Fruit fly (Drosophila melanogaster) whole organism, embryonic: ENCODE data around the gene Tgt.

Experiments
- CG10565 ChIP-seq: fragments of 200-800 bp; sonication (Bioruptor generic); optimal IDR thresholded peaks from 3 replicates; lab custom pipeline; 2016; ENCODE audit warnings: missing biosample characterization, mild to moderate bottlenecking, missing genetic modification characterization
- CG12155 ChIP-seq: fragments of 200-800 bp; sonication (Bioruptor generic); optimal IDR thresholded peaks from 3 replicates; lab custom pipeline; 2016; ENCODE audit warnings: missing biosample characterization, missing genetic modification characterization
- CG12236 ChIP-seq: fragments of 200-800 bp; sonication (Bioruptor generic); optimal IDR thresholded peaks from 2 replicates; lab custom pipeline; 2016; ENCODE audit warnings: missing biosample characterization, missing genetic modification characterization
- CG12659 ChIP-seq: fragments of 200-800 bp; sonication (Bioruptor generic); optimal IDR thresholded peaks from 3 replicates; lab custom pipeline; 2017; ENCODE audit warnings: mild to moderate bottlenecking, missing biosample characterization, missing genetic modification reagents, missing genetic modification characterization
- CG14441 ChIP-seq: fragments of 200-800 bp; sonication (Bioruptor generic); IDR thresholded peaks from 2 replicates; pipeline ENCODE4 v1.3.6; 2022; ENCODE audit warnings: missing biosample characterization, missing genetic modification characterization
- CG17568 ChIP-seq: fragments of 200-800 bp; sonication (Bioruptor generic); optimal IDR thresholded peaks from 2 replicates; lab custom pipeline; 2018; ENCODE audit warnings: missing biosample characterization, mild to moderate bottlenecking, missing genetic modification characterization, moderate library complexity
- CG31224 ChIP-seq: fragments of 200-800 bp; sonication (Bioruptor generic); IDR thresholded peaks from 2 replicates; pipeline ENCODE4 v1.3.6; 2022; ENCODE audit warnings: missing biosample characterization, missing genetic modification characterization
- CG3163 ChIP-seq: fragments of 200-800 bp; sonication (Bioruptor generic); optimal IDR thresholded peaks from 3 replicates; lab custom pipeline; 2016; ENCODE audit warnings: missing biosample characterization, missing genetic modification characterization
- CG4282 ChIP-seq: fragments of 200-800 bp; sonication (Bioruptor generic); optimal IDR thresholded peaks from 2 replicates; lab custom pipeline; 2016; ENCODE audit warnings: missing biosample characterization, missing genetic modification characterization
- CG4730 ChIP-seq: fragments of 200-800 bp; sonication (Bioruptor generic); IDR thresholded peaks from 2 replicates; pipeline ENCODE4 v1.3.6; 2022; ENCODE audit warnings: missing biosample characterization, missing genetic modification characterization
- CG6689 ChIP-seq: fragments of 200-800 bp; sonication (Bioruptor generic); IDR thresholded peaks from 2 replicates; pipeline ENCODE4 v1.3.6; 2022; ENCODE audit warnings: missing biosample characterization, missing genetic modification characterization
- CG6791 ChIP-seq: fragments of 200-800 bp; sonication (Bioruptor generic); IDR thresholded peaks from 3 replicates; pipeline ENCODE4 v1.3.6; 2022; ENCODE audit warnings: missing biosample characterization, missing genetic modification characterization; ENCODE audit not compliant: partially characterized antibody
- CG6854 ChIP-seq: fragments of 200-800 bp; sonication (Bioruptor generic); optimal IDR thresholded peaks from 3 replicates; lab custom pipeline; 2017; ENCODE audit warnings: missing biosample characterization, mild to moderate bottlenecking, missing genetic modification characterization
- CG8765 ChIP-seq: fragments of 200-800 bp; sonication (Bioruptor generic); IDR thresholded peaks from 2 replicates; pipeline ENCODE4 v1.3.6; 2022; ENCODE audit warnings: missing biosample characterization, missing genetic modification characterization
- CG9876 ChIP-seq: fragments of 200-800 bp; sonication (Bioruptor generic); optimal IDR thresholded peaks from 2 replicates; lab custom pipeline; 2016; ENCODE audit warnings: missing biosample characterization, missing genetic modification characterization
- CoRest ChIP-seq: fragments of 200-800 bp; sonication (Bioruptor generic); optimal IDR thresholded peaks from 3 replicates; lab custom pipeline; 2018; ENCODE audit warnings: missing biosample characterization, mild to moderate bottlenecking, missing genetic modification characterization, moderate library complexity
- D19A ChIP-seq: fragments of 200-800 bp; optimal IDR thresholded peaks from 3 replicates; lab custom pipeline; 2019; ENCODE audit warnings: missing biosample characterization, mild to moderate bottlenecking, missing genetic modification characterization, moderate library complexity
- D19B ChIP-seq: fragments of 200-800 bp; sonication (Bioruptor generic); optimal IDR thresholded peaks from 2 replicates; lab custom pipeline; 2017; ENCODE audit warnings: missing biosample characterization, mild to moderate bottlenecking, missing genetic modification characterization
- Dref ChIP-seq: fragments of 200-800 bp; sonication (Bioruptor generic); IDR thresholded peaks from 2 replicates; pipeline ENCODE4 v1.3.6; 2022; ENCODE audit warnings: missing biosample characterization, missing genetic modification characterization
- Eip74EF ChIP-seq, 2 experiments: fragments of 200-800 bp in 1 of 2; fragments of >200 bp in 1 of 2; sonication (Bioruptor generic) in 1 of 2; optimal IDR thresholded peaks; 2 replicates each; lab custom pipeline; 2017 to 2019; ENCODE audit warnings: missing biosample characterization in 2 of 2, missing genetic modification characterization in 2 of 2, mild to moderate bottlenecking in 1 of 2, moderate library complexity in 1 of 2
- Hand ChIP-seq: fragments of 200-800 bp; sonication (Bioruptor generic); optimal IDR thresholded peaks from 2 replicates; lab custom pipeline; 2017; ENCODE audit warnings: mild to moderate bottlenecking, missing biosample characterization, missing genetic modification reagents, missing genetic modification characterization
- Hr78 ChIP-seq, 2 experiments: fragments of 200-800 bp in 1 of 2; fragments of >200 bp in 1 of 2; sonication (Bioruptor generic) in 1 of 2; optimal IDR thresholded peaks; 2 replicates each; lab custom pipeline; 2017 to 2019; ENCODE audit warnings: missing biosample characterization in 2 of 2, missing genetic modification characterization in 2 of 2, mild to moderate bottlenecking in 1 of 2, moderate library complexity in 1 of 2
- MTF-1 ChIP-seq: fragments of 200-800 bp; sonication (Bioruptor generic); optimal IDR thresholded peaks from 2 replicates; lab custom pipeline; 2018; ENCODE audit warnings: missing biosample characterization, mild to moderate bottlenecking, missing genetic modification characterization, borderline replicate concordance
- NC2β ChIP-seq: fragments of 200-800 bp; sonication (Bioruptor generic); optimal IDR thresholded peaks from 2 replicates; lab custom pipeline; 2016; ENCODE audit warnings: missing biosample characterization, missing genetic modification characterization
- Nf-YB ChIP-seq: fragments of 200-800 bp; sonication (Bioruptor generic); optimal IDR thresholded peaks from 3 replicates; lab custom pipeline; 2019; ENCODE audit warnings: missing biosample characterization, mild to moderate bottlenecking, missing genetic modification characterization, moderate library complexity
- Sry-δ ChIP-seq: fragments of 200-800 bp; sonication (Bioruptor generic); optimal IDR thresholded peaks from 2 replicates; lab custom pipeline; 2016; ENCODE audit warnings: missing biosample characterization, missing genetic modification characterization
- Trl ChIP-seq, 3 experiments: fragments of >200 bp in 2 of 3; fragments of 200-800 bp in 1 of 3; sonication (Bioruptor generic) in 1 of 3; optimal IDR thresholded peaks; 2 replicates in 1 of 3; 3 replicates in 2 of 3; lab custom pipeline; 2016 to 2017; ENCODE audit warnings: missing biosample characterization in 1 of 3, missing genetic modification characterization in 1 of 3
- ase ChIP-seq: fragments of 200-800 bp; sonication (Bioruptor generic); IDR thresholded peaks from 3 replicates; pipeline ENCODE4 v1.3.6; 2022; ENCODE audit warnings: missing biosample characterization, missing genetic modification characterization
- bowl ChIP-seq: fragments of 200-800 bp; sonication (Bioruptor generic); IDR thresholded peaks from 2 replicates; pipeline ENCODE4 v1.3.6; 2022; ENCODE audit warnings: missing biosample characterization, missing genetic modification characterization
- cas ChIP-seq: fragments of 200-800 bp; sonication (Bioruptor generic); IDR thresholded peaks from 2 replicates; pipeline ENCODE4 v1.3.6; 2022; ENCODE audit warnings: missing biosample characterization, missing genetic modification characterization
- en ChIP-seq: fragments of 200-800 bp; sonication (Bioruptor generic); optimal IDR thresholded peaks from 2 replicates; lab custom pipeline; 2016; ENCODE audit warnings: missing biosample characterization, missing genetic modification characterization
- fd3F ChIP-seq: fragments of 200-800 bp; sonication (Bioruptor generic); optimal IDR thresholded peaks from 2 replicates; lab custom pipeline; 2018; ENCODE audit warnings: missing biosample characterization, mild to moderate bottlenecking, missing genetic modification characterization, moderate library complexity
- fd64A ChIP-seq: fragments of 200-800 bp; sonication (Bioruptor generic); optimal IDR thresholded peaks from 3 replicates; lab custom pipeline; 2018; ENCODE audit warnings: missing biosample characterization, mild to moderate bottlenecking, missing genetic modification characterization
- gce ChIP-seq: fragments of 200-800 bp; sonication (Bioruptor generic); IDR thresholded peaks from 3 replicates; pipeline ENCODE4 v1.3.6; 2022; ENCODE audit warnings: missing biosample characterization, missing genetic modification characterization
- ham ChIP-seq: fragments of 200-800 bp; sonication (Bioruptor generic); IDR thresholded peaks from 2 replicates; pipeline ENCODE4 v1.3.6; 2022; ENCODE audit warnings: missing biosample characterization, missing genetic modification characterization
- nau ChIP-seq: fragments of 200-800 bp; sonication (Bioruptor generic); optimal IDR thresholded peaks from 3 replicates; lab custom pipeline; 2017; ENCODE audit warnings: missing biosample characterization, mild to moderate bottlenecking, missing genetic modification characterization, missing genetic modification reagents
- pnt ChIP-seq: fragments of 200-800 bp; sonication (Bioruptor generic); optimal IDR thresholded peaks from 3 replicates; lab custom pipeline; 2016; ENCODE audit warnings: missing biosample characterization, missing genetic modification characterization
- repo ChIP-seq: fragments of 200-800 bp; sonication (Bioruptor generic); optimal IDR thresholded peaks from 2 replicates; lab custom pipeline; 2016; ENCODE audit warnings: missing biosample characterization, missing genetic modification characterization
- seq ChIP-seq: fragments of 200-800 bp; sonication (Bioruptor generic); IDR thresholded peaks from 2 replicates; pipeline ENCODE4 v1.3.6; 2022; ENCODE audit warnings: missing biosample characterization, missing genetic modification characterization
- sisA ChIP-seq: fragments of 200-800 bp; sonication (Bioruptor generic); IDR thresholded peaks from 2 replicates; pipeline ENCODE4 v1.3.6; 2022; ENCODE audit warnings: missing biosample characterization, missing genetic modification characterization
- sna ChIP-seq: fragments of 200-800 bp; sonication (Bioruptor generic); IDR thresholded peaks from 2 replicates; pipeline ENCODE4 v1.3.6; 2022; ENCODE audit warnings: missing biosample characterization, missing genetic modification characterization; ENCODE audit not compliant: partially characterized antibody
- stc ChIP-seq: fragments of 200-800 bp; sonication (Bioruptor generic); IDR thresholded peaks from 2 replicates; pipeline ENCODE4 v1.3.6; 2022; ENCODE audit warnings: missing biosample characterization, missing genetic modification characterization
- sug ChIP-seq: fragments of 200-800 bp; optimal IDR thresholded peaks from 2 replicates; lab custom pipeline; 2019; ENCODE audit warnings: missing biosample characterization, mild to moderate bottlenecking, missing genetic modification characterization, moderate library complexity
- tap ChIP-seq: fragments of 200-800 bp; optimal IDR thresholded peaks from 3 replicates; lab custom pipeline; 2019; ENCODE audit warnings: missing biosample characterization, mild to moderate bottlenecking, missing genetic modification characterization, moderate library complexity
- ttk ChIP-seq: fragments of 200-800 bp; sonication (Bioruptor generic); IDR thresholded peaks from 2 replicates; pipeline ENCODE4 v2.1.2; 2022; ENCODE audit warnings: missing biosample characterization, missing genetic modification characterization
- tup ChIP-seq: fragments of 200-800 bp; sonication (Bioruptor generic); optimal IDR thresholded peaks from 2 replicates; lab custom pipeline; 2016; ENCODE audit warnings: missing biosample characterization, mild to moderate bottlenecking, missing genetic modification characterization, moderate library complexity
- tx ChIP-seq: fragments of 200-800 bp; sonication (Bioruptor generic); optimal IDR thresholded peaks from 2 replicates; lab custom pipeline; 2016; ENCODE audit warnings: missing biosample characterization, missing genetic modification characterization
- unpg ChIP-seq: fragments of 200-800 bp; sonication (Bioruptor generic); optimal IDR thresholded peaks from 3 replicates; lab custom pipeline; 2018; ENCODE audit warnings: missing biosample characterization, mild to moderate bottlenecking, missing genetic modification characterization, moderate library complexity
- wdn ChIP-seq: fragments of 200-800 bp; sonication (Bioruptor generic); IDR thresholded peaks from 2 replicates; pipeline ENCODE4 v1.3.6; 2022; ENCODE audit warnings: missing biosample characterization, missing genetic modification characterization
- wek ChIP-seq: fragments of 200-800 bp; sonication (Bioruptor generic); optimal IDR thresholded peaks from 3 replicates; lab custom pipeline; 2018; ENCODE audit warnings: missing biosample characterization, mild to moderate bottlenecking, missing genetic modification characterization, moderate library complexity

Tgt gene

dm6 chr2L:1217892-1218473, 34.1 kb downstream of the Tgt start (continued):
- TF ChIP-seq sna (GFP tag; lab: Robert Waterston, UW) (no peak), unpg (GFP tag; lab: Kevin White, UChicago) (no peak), CG4282 (GFP tag; lab: Kevin White, UChicago) (no peak), CG12155 (GFP tag; lab: Kevin White, UChicago) (no peak), ttk (GFP tag; lab: Robert Waterston, UW) (no peak), tup (GFP tag; lab: Kevin White, UChicago) (no peak), D19A (tag; lab: Kevin White, UChicago) (no peak), CG17568 (GFP tag; lab: Kevin White, UChicago) (no peak), CG12659 (GFP tag; lab: Kevin White, UChicago) (peak; percentile 6), D19B (peak; percentile 70), tap (tag; lab: Kevin White, UChicago) (no peak), Hr78 (GFP tag; optimal IDR thresholded peaks at IDR 0.05; lab: Kevin White, UChicago) (no peak), Sry-δ (GFP tag; lab: Kevin White, UChicago) (no peak), CG6791 (no peak), ase (GFP tag; lab: Robert Waterston, UW) (no peak), wek (no peak), fd3F (no peak), Nf-YB (GFP tag; lab: Kevin White, UChicago) (no peak), CoRest (tag; lab: Kevin White, UChicago) (peak; percentile 27), CG8765 (GFP tag; lab: Robert Waterston, UW) (no peak), repo (GFP tag; lab: Kevin White, UChicago) (no peak), CG14441 (no peak), MTF-1 (no peak), tx (GFP tag; lab: Kevin White, UChicago) (no peak), pnt (GFP tag; lab: Kevin White, UChicago) (no peak), bowl (GFP tag; lab: Robert Waterston, UW) (no peak), stc (no peak), Eip74EF (GFP tag; optimal IDR thresholded peaks at IDR 0.05; lab: Kevin White, UChicago) (no peak), sisA (no peak), Dref (GFP tag; lab: Robert Waterston, UW) (no peak), CG10565 (GFP tag; lab: Kevin White, UChicago) (no peak), ham (GFP tag; lab: Robert Waterston, UW) (no peak), gce (GFP tag; lab: Robert Waterston, UW) (no peak), CG12236 (GFP tag; lab: Kevin White, UChicago) (no peak), CG6854 (GFP tag; lab: Kevin White, UChicago) (no peak), cas (GFP tag; lab: Robert Waterston, UW) (no peak), CG6689 (GFP tag; lab: Robert Waterston, UW) (no peak), seq (peak; percentile 27; the same call in 1 of the 2 replicates), CG3163 (no peak), CG31224 (GFP tag; lab: Robert Waterston, UW) (no peak), NC2β (GFP tag; lab: Kevin White, UChicago) (no peak), Hand (GFP tag; lab: Kevin White, UChicago) (no peak), Trl (optimal IDR thresholded peaks at IDR 0.05; lab: Kevin White, UChicago) (no peak), Trl (GFP tag; optimal IDR thresholded peaks at IDR 0.05; lab: Kevin White, UChicago) (no peak), fd64A (GFP tag; lab: Kevin White, UChicago) (no peak), CG4730 (peak; percentile 21; the same call in 1 of the 2 replicates), sug (tag; lab: Kevin White, UChicago) (peak; percentile 59), en (GFP tag; lab: Kevin White, UChicago) (no peak), wdn (GFP tag; lab: Robert Waterston, UW) (no peak), CG9876 (GFP tag; lab: Kevin White, UChicago) (no peak), nau (no peak)
